Fruit fly (Drosophila melanogaster): ENCODE data around the gene CG6833.

The CG6833 gene

DNA sequence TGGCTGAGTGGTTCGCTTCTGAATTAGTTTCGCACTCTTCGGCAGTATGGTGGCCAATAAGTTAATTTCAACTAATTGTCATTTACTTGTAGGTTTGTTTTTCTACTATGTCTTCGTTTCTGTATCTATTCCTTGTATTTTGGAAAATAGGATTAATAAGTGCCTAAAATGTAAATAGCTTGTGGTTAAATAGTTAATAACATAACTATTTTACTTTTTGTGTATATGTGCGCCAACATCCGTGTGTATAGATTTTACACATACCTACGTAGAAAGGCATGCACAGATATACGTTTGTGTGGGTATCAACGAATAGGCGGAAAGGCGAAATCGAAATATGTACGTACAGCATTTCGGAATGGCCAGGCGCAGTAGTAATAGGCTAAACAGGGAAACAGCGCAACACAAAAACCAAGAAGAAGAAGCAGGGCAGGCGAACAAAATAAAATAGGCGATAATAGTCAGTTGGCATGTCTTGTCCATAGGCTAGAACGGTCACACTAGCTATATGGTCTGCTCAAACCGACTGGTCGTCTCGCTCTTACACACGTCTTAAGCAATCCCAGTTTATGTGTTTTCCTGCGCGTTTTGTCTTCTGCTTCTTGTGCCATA lies 48.4 kb upstream of the CG6833 start (continued):
- TF ChIP-seq sr (GFP tag; IDR thresholded peaks at IDR 0.05) (no peak), CG18619 (GFP tag; optimal IDR thresholded peaks at IDR 0.05) (peak; percentile 11), CG8388 (GFP tag; optimal IDR thresholded peaks at IDR 0.05) (no peak), CG30431 (GFP tag; optimal IDR thresholded peaks at IDR 0.05) (no peak), CG1832 (GFP tag; optimal IDR thresholded peaks at IDR 0.05) (peak; percentile 62), zfh2 (GFP tag; optimal IDR thresholded peaks at IDR 0.05) (peak; percentile 14), CG17829 (tag; optimal IDR thresholded peaks at IDR 0.05) (peak; percentile 13), zen2 (GFP tag; IDR thresholded peaks at IDR 0.05; ENCODE audit: partially characterized antibody) (0 out of 3 replicates have a peak, but pooled peaks have one; percentile 12), nmo (GFP tag; optimal IDR thresholded peaks at IDR 0.05) (peak; percentile 33), CG16813 (GFP tag; IDR thresholded peaks at IDR 0.05; ENCODE audit: partially characterized antibody) (no peak), CG42726 (GFP tag; IDR thresholded peaks at IDR 0.05; ENCODE audit: partially characterized antibody) (0 out of 2 replicates have a peak, but pooled peaks have one; percentile 46), Hr3 (GFP tag; optimal IDR thresholded peaks at IDR 0.05) (no peak), lab (GFP tag; optimal IDR thresholded peaks at IDR 0.05) (peak; percentile 35), CG32532 (GFP tag; IDR thresholded peaks at IDR 0.05) (0 out of 2 replicates have a peak, but pooled peaks have one; percentile 30), CG12299 (tag; optimal IDR thresholded peaks at IDR 0.05) (no peak), gsb (GFP tag; IDR thresholded peaks at IDR 0.05) (no peak), ewg (GFP tag; optimal IDR thresholded peaks at IDR 0.05) (peak; percentile 90), sens (GFP tag) (peak; percentile 59), trem (tag; optimal IDR thresholded peaks at IDR 0.05) (peak; percentile 98), CHES-1-like (GFP tag; optimal IDR thresholded peaks at IDR 0.05) (peak; percentile 13), oc (tag; optimal IDR thresholded peaks at IDR 0.05) (peak; percentile 72), CG14710 (tag; optimal IDR thresholded peaks at IDR 0.05) (peak; percentile 10), PHDP (tag; optimal IDR thresholded peaks at IDR 0.05) (no peak), Med (GFP tag) (peak; percentile 86), CG2199 (GFP tag; IDR thresholded peaks at IDR 0.05) (peak; percentile 67; the same call in 1 of the 3 replicates), Ets97D (GFP tag; optimal IDR thresholded peaks at IDR 0.05) (peak; percentile 49), pros (GFP tag; optimal IDR thresholded peaks at IDR 0.05) (peak; percentile 2), sd (tag; optimal IDR thresholded peaks at IDR 0.05) (peak; percentile 89), CG10543 (GFP tag; optimal IDR thresholded peaks at IDR 0.05) (peak; percentile 66), BEAF-32 (GFP tag; optimal IDR thresholded peaks at IDR 0.05) (peak; percentile 13), cg (GFP tag; optimal IDR thresholded peaks at IDR 0.05) (peak; percentile 95), CG4820 (GFP tag; optimal IDR thresholded peaks at IDR 0.05) (no peak), CG1529 (GFP tag; optimal IDR thresholded peaks at IDR 0.05) (no peak), ci (GFP tag; IDR thresholded peaks at IDR 0.05) (0 out of 3 replicates have a peak, but pooled peaks have one; percentile 42), psq (GFP tag; optimal IDR thresholded peaks at IDR 0.05) (peak; percentile 100), CG32767 (GFP tag; IDR thresholded peaks at IDR 0.05) (peak; percentile 74), CG9797 (GFP tag; optimal IDR thresholded peaks at IDR 0.05) (peak; percentile 68), CG15514 (GFP tag; optimal IDR thresholded peaks at IDR 0.05) (peak; percentile 54), CG4617 (GFP tag; optimal IDR thresholded peaks at IDR 0.05; ENCODE audit: borderline replicate concordance) (peak; percentile 12), nerfin-1 (tag; optimal IDR thresholded peaks at IDR 0.05) (peak; percentile 71), CG12219 (GFP tag; optimal IDR thresholded peaks at IDR 0.05) (peak; percentile 9), CG13624 (GFP tag; optimal IDR thresholded peaks at IDR 0.05) (peak; percentile 29), Rfx (GFP tag; IDR thresholded peaks at IDR 0.05) (0 out of 2 replicates have a peak, but pooled peaks have one; percentile 16), Bgb (GFP tag; IDR thresholded peaks at IDR 0.05; ENCODE audit: partially characterized antibody) (peak; percentile 36; the same call in 1 of the 2 replicates), CG17361 (GFP tag; IDR thresholded peaks at IDR 0.05) (peak; percentile 8; the same call in 1 of the 3 replicates), MBD-R2 (GFP tag; IDR thresholded peaks at IDR 0.05) (peak; percentile 42; the same call in 1 of the 2 replicates), twi (tag; optimal IDR thresholded peaks at IDR 0.05) (peak; percentile 18), stwl (tag; optimal IDR thresholded peaks at IDR 0.05) (peak; percentile 49)

All from whole organism, embryonic.